Worm (Caenorhabditis elegans): ENCODE results near the gene clec-133.

The clec-133 gene

DNA sequence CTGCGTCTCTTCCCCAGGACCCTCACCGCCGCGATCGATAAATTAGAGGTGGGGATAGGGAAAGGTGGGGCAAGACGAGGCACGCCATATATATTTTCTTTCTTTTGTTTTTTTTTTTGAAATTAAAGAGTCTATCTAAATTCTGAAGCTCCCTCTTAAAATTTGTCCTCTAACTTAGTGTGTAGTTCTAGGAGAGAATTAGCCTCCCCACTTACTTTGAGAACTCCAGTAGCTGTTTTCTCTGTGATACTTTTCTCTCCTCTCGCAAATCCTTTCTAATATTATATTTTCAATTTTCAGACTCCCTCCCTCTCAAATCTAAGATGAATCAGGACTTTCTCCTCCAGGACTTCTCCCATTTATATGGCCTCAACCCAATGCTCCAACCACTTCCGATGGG, 43.8 kb downstream of the clec-133 start, which contains the start of gene M151.7:
Gene M151.7 (plus strand): TSS at position 301 of the 400 bp plus-strand sequence.
- TF ChIP-seq dao-5 (tag; optimal IDR thresholded peaks at IDR 0.05) (no peak), him-1 (tag; optimal IDR thresholded peaks at IDR 0.05) (no peak), W03F9.2 (tag; optimal IDR thresholded peaks at IDR 0.05) (no peak)

DNA sequence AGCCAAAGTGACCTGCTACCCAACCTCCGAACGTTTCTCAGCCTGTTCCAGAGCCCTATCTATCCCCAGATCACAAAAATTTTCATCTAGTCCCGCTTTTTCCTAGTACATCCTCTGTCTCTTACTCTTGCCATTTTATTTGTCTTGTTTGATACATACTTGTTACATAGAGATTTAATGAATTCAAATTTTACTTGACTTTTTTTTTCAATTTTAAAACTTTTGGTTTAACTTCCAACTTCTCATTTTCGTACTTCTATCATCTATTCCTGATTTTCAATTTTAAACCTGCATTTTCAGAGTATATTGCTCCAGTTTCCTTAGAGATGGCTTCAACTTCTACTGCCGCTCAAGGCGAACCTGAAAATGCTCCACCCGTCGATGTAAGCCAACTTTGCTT, 48.7 kb downstream of the clec-133 start, which contains the start of gene M151.3:
Gene M151.3 (plus strand): TSS at position 301 of the 400 bp plus-strand sequence.
- TF ChIP-seq him-1 (tag; optimal IDR thresholded peaks at IDR 0.05) (no peak), W03F9.2 (tag; optimal IDR thresholded peaks at IDR 0.05) (no peak), dao-5 (tag; optimal IDR thresholded peaks at IDR 0.05) (no peak)

All from whole organism, L4/young adult.